Fruit fly (Drosophila melanogaster) whole organism, prepupa: ENCODE results near the gene PolA2.

Experiments used
- Blimp-1 ChIP-seq: fragments of 200-800 bp; sonication (Bioruptor generic); optimal IDR thresholded peaks from 3 replicates; lab custom pipeline; 2017; ENCODE audit warnings: missing biosample characterization, missing genetic modification characterization, mild to moderate bottlenecking, moderate library complexity, missing genetic modification reagents
- CG10669 ChIP-seq: fragments of 200-800 bp; sonication (Bioruptor generic); optimal IDR thresholded peaks from 3 replicates; lab custom pipeline; 2018; ENCODE audit warnings: missing biosample characterization, mild to moderate bottlenecking, missing genetic modification characterization, moderate library complexity
- CG11902 ChIP-seq: fragments of 200-800 bp; sonication (Bioruptor generic); optimal IDR thresholded peaks from 3 replicates; lab custom pipeline; 2016; ENCODE audit warnings: missing biosample characterization, missing genetic modification characterization
- CG1621 ChIP-seq: fragments of 200-800 bp; sonication (Bioruptor generic); optimal IDR thresholded peaks from 3 replicates; lab custom pipeline; 2018; ENCODE audit warnings: missing biosample characterization, mild to moderate bottlenecking, missing genetic modification characterization
- CG16779 ChIP-seq: fragments of 200-800 bp; sonication (Bioruptor generic); optimal IDR thresholded peaks from 3 replicates; lab custom pipeline; 2017; ENCODE audit warnings: missing biosample characterization, mild to moderate bottlenecking, missing genetic modification characterization
- CG3032 ChIP-seq: fragments of 200-800 bp; optimal IDR thresholded peaks from 2 replicates; lab custom pipeline; 2019; ENCODE audit warnings: missing biosample characterization, mild to moderate bottlenecking, missing genetic modification characterization, moderate library complexity
- CG31627 ChIP-seq: fragments of 200-800 bp; sonication (Bioruptor generic); optimal IDR thresholded peaks from 3 replicates; lab custom pipeline; 2016; ENCODE audit warnings: missing biosample characterization, missing genetic modification characterization
- CG3919 ChIP-seq: fragments of 200-800 bp; sonication (Bioruptor generic); optimal IDR thresholded peaks from 3 replicates; lab custom pipeline; 2016; ENCODE audit warnings: missing biosample characterization, missing genetic modification characterization
- CG4318 ChIP-seq: fragments of 200-800 bp; sonication (Bioruptor generic); optimal IDR thresholded peaks from 3 replicates; lab custom pipeline; 2017; ENCODE audit warnings: missing biosample characterization, mild to moderate bottlenecking, missing genetic modification characterization
- CG6163 ChIP-seq: fragments of 200-800 bp; sonication (Bioruptor generic); IDR thresholded peaks from 3 replicates; pipeline ENCODE4 v1.3.6; 2022; ENCODE audit warnings: missing biosample characterization, missing genetic modification characterization
- CG6276 ChIP-seq: fragments of 200-800 bp; sonication (Bioruptor generic); optimal IDR thresholded peaks from 2 replicates; lab custom pipeline; 2017; ENCODE audit warnings: missing biosample characterization, mild to moderate bottlenecking, missing genetic modification characterization
- CG6792 ChIP-seq: fragments of 200-800 bp; sonication (Bioruptor generic); optimal IDR thresholded peaks from 3 replicates; lab custom pipeline; 2016; ENCODE audit warnings: missing biosample characterization, missing genetic modification characterization
- CG7368 ChIP-seq: fragments of 200-800 bp; sonication (Bioruptor generic); optimal IDR thresholded peaks from 3 replicates; lab custom pipeline; 2016; ENCODE audit warnings: missing biosample characterization, missing genetic modification characterization
- CG8119 ChIP-seq: fragments of 200-800 bp; sonication (Bioruptor generic); IDR thresholded peaks from 3 replicates; pipeline ENCODE4 v1.3.6; 2022; ENCODE audit warnings: missing biosample characterization, missing genetic modification characterization
- CG8319 ChIP-seq: fragments of 200-800 bp; sonication (Bioruptor generic); optimal IDR thresholded peaks from 3 replicates; lab custom pipeline; 2016; ENCODE audit warnings: missing biosample characterization, missing genetic modification characterization
- CG8632 ChIP-seq: fragments of 200-800 bp; sonication (Bioruptor generic); optimal IDR thresholded peaks from 3 replicates; lab custom pipeline; 2016; ENCODE audit warnings: missing biosample characterization, missing genetic modification characterization
- CG9139 ChIP-seq: fragments of 200-800 bp; sonication (Bioruptor generic); optimal IDR thresholded peaks from 3 replicates; lab custom pipeline; 2017; ENCODE audit warnings: missing biosample characterization, mild to moderate bottlenecking, missing genetic modification characterization
- Eip75B ChIP-seq: fragments of 200-800 bp; sonication (Bioruptor generic); optimal IDR thresholded peaks from 3 replicates; lab custom pipeline; 2016; ENCODE audit warnings: missing biosample characterization, missing genetic modification characterization
- Eip78C ChIP-seq: fragments of 200-800 bp; sonication (Bioruptor generic); peaks from one replicate; lab custom pipeline; 2016; ENCODE audit warnings: missing biosample characterization, missing genetic modification characterization
- Eip93F ChIP-seq: fragments of 200-800 bp; sonication (Bioruptor generic); optimal IDR thresholded peaks from 2 replicates; lab custom pipeline; 2016; ENCODE audit warnings: missing biosample characterization, mild to moderate bottlenecking, missing genetic modification characterization
- Ets21C ChIP-seq: fragments of 200-800 bp; sonication (Bioruptor generic); optimal IDR thresholded peaks from 3 replicates; lab custom pipeline; 2016; ENCODE audit warnings: missing biosample characterization, missing genetic modification characterization
- Ets96B ChIP-seq: fragments of 200-800 bp; optimal IDR thresholded peaks from 2 replicates; lab custom pipeline; 2019; ENCODE audit warnings: missing biosample characterization, mild to moderate bottlenecking, missing genetic modification characterization, moderate library complexity
- Hr38 ChIP-seq: sonication (Bioruptor generic); optimal IDR thresholded peaks from 2 replicates; lab custom pipeline; 2016; ENCODE audit warnings: missing biosample characterization, missing genetic modification characterization
- Hr39 ChIP-seq: fragments of 200-800 bp; sonication (Bioruptor generic); optimal IDR thresholded peaks from 2 replicates; lab custom pipeline; 2016; ENCODE audit warnings: missing biosample characterization, missing genetic modification characterization
- Hr4 ChIP-seq: fragments of 200-800 bp; sonication (Bioruptor generic); optimal IDR thresholded peaks from 3 replicates; lab custom pipeline; 2016; ENCODE audit warnings: missing biosample characterization, missing genetic modification characterization
- Lpt ChIP-seq: fragments of 200-800 bp; sonication (Bioruptor generic); optimal IDR thresholded peaks from 3 replicates; lab custom pipeline; 2016; ENCODE audit warnings: missing biosample characterization, missing genetic modification characterization
- Met ChIP-seq: fragments of 200-800 bp; sonication (Bioruptor generic); optimal IDR thresholded peaks from 3 replicates; lab custom pipeline; 2016; ENCODE audit warnings: missing biosample characterization, missing genetic modification characterization
- OdsH ChIP-seq: fragments of 200-800 bp; sonication (Bioruptor generic); optimal IDR thresholded peaks from 3 replicates; lab custom pipeline; 2016; ENCODE audit warnings: missing biosample characterization, missing genetic modification characterization
- Smox ChIP-seq: fragments of 200-800 bp; sonication (Bioruptor generic); optimal IDR thresholded peaks from 3 replicates; lab custom pipeline; 2016; ENCODE audit warnings: missing biosample characterization, missing genetic modification characterization
- Sox102F ChIP-seq: fragments of 200-800 bp; sonication (Bioruptor generic); optimal IDR thresholded peaks from 2 replicates; lab custom pipeline; 2016; ENCODE audit warnings: missing biosample characterization, mild to moderate bottlenecking, missing genetic modification characterization
- Sox14 ChIP-seq: fragments of 200-800 bp; sonication (Bioruptor generic); optimal IDR thresholded peaks from 3 replicates; lab custom pipeline; 2016; ENCODE audit warnings: missing biosample characterization, missing genetic modification characterization
- Sox15 ChIP-seq: fragments of 200-800 bp; sonication (Bioruptor generic); optimal IDR thresholded peaks from 3 replicates; lab custom pipeline; 2016; ENCODE audit warnings: missing biosample characterization, missing genetic modification characterization
- achi ChIP-seq: fragments of 200-800 bp; sonication (Bioruptor generic); optimal IDR thresholded peaks from 3 replicates; lab custom pipeline; 2016; ENCODE audit warnings: missing biosample characterization, missing genetic modification characterization
- cyc ChIP-seq: fragments of 200-800 bp; sonication (Bioruptor generic); optimal IDR thresholded peaks from 3 replicates; lab custom pipeline; 2016; ENCODE audit warnings: missing biosample characterization, missing genetic modification characterization
- dac ChIP-seq: fragments of 200-800 bp; sonication (Bioruptor generic); optimal IDR thresholded peaks from 2 replicates; lab custom pipeline; 2017; ENCODE audit warnings: missing biosample characterization, mild to moderate bottlenecking, missing genetic modification characterization
- dsx ChIP-seq: fragments of 200-800 bp; optimal IDR thresholded peaks from 3 replicates; lab custom pipeline; 2019; ENCODE audit warnings: missing biosample characterization, mild to moderate bottlenecking, missing genetic modification characterization, moderate library complexity; ENCODE audit not compliant: poor library complexity, severe bottlenecking
- eg ChIP-seq: fragments of 200-800 bp; sonication (Bioruptor generic); IDR thresholded peaks from 3 replicates; pipeline ENCODE4 v1.3.6; 2022; ENCODE audit warnings: missing biosample characterization, missing genetic modification characterization
- esn ChIP-seq: fragments of 200-800 bp; sonication (Bioruptor generic); optimal IDR thresholded peaks from 2 replicates; lab custom pipeline; 2016; ENCODE audit warnings: missing biosample characterization, mild to moderate bottlenecking, missing genetic modification characterization, moderate library complexity
- fd59A ChIP-seq: fragments of 200-800 bp; sonication (Bioruptor generic); optimal IDR thresholded peaks from 2 replicates; lab custom pipeline; 2017; ENCODE audit warnings: missing biosample characterization, mild to moderate bottlenecking, missing genetic modification characterization, missing genetic modification reagents
- fd85E ChIP-seq: fragments of 200-800 bp; sonication (Bioruptor generic); optimal IDR thresholded peaks from 3 replicates; lab custom pipeline; 2016; ENCODE audit warnings: missing biosample characterization, missing genetic modification characterization
- fkh ChIP-seq: fragments of 200-800 bp; sonication (Bioruptor generic); optimal IDR thresholded peaks from 3 replicates; lab custom pipeline; 2017; ENCODE audit warnings: missing biosample characterization, mild to moderate bottlenecking, missing genetic modification characterization, moderate library complexity
- lz ChIP-seq: fragments of 200-800 bp; sonication (Bioruptor generic); optimal IDR thresholded peaks from 3 replicates; lab custom pipeline; 2016; ENCODE audit warnings: missing biosample characterization, missing genetic modification characterization
- pdm3 ChIP-seq: fragments of 200-800 bp; sonication (Bioruptor generic); optimal IDR thresholded peaks from 3 replicates; lab custom pipeline; 2016; ENCODE audit warnings: missing biosample characterization, missing genetic modification characterization
- spab ChIP-seq: fragments of 200-800 bp; sonication (Bioruptor generic); optimal IDR thresholded peaks from 2 replicates; lab custom pipeline; 2017; ENCODE audit warnings: missing biosample characterization, mild to moderate bottlenecking, missing genetic modification characterization, missing genetic modification reagents
- svp ChIP-seq: fragments of 200-800 bp; sonication (Bioruptor generic); peaks from one replicate; lab custom pipeline; 2016; ENCODE audit warnings: missing biosample characterization, missing genetic modification characterization
- topi ChIP-seq: fragments of 200-800 bp; sonication (Bioruptor generic); optimal IDR thresholded peaks from 3 replicates; lab custom pipeline; 2016; ENCODE audit warnings: missing biosample characterization, missing genetic modification characterization
- vri ChIP-seq: fragments of 200-800 bp; sonication (Bioruptor generic); optimal IDR thresholded peaks from 3 replicates; lab custom pipeline; 2016; ENCODE audit warnings: missing biosample characterization, mild to moderate bottlenecking, missing genetic modification characterization

The PolA2 gene

DNA sequence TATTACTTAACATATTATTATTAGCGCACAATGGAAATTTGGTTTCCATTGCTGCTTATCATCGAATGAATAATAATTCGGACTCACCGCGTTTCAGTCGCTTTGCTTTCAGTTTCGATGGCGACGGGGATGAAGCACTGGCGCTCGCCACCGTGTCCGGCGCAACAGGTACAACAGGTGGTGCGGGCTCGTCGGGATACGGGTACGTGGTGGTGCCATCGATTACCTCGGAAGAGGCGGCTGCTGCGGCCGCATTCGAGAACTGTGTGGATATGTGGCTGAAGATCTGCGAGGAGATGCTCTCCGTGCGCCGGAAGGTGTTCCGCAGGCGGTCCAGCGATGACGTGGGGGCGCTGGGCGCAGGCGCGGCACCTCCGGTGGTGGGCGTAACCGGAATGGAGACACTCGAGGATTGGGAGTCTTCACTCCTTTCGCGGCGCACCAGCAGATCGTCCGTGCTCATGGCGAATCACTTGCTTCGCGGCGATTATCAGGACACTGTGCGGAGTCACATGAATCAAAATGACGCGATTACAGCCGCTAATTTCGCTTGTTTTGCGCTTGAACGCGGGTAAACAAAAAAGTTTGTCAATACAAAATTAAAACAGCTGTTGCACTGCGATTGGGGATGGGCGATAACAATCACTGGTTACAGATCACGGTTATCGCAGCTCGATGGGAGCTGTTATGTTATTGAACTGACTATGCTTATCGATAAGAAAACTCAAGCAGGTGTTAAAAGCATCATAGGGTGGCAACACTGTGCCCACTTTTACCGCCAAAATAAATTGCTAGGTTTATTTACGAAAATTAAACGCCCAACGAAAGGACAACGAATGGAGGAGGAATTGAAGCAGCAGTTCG, at the start of gene PolA2, which contains the start of gene CG31064:
TSS of gene PolA2 (plus strand) at position 726 of the 864 bp plus-strand sequence.
TSS of gene CG31064 (minus strand) at position 648 of the 864 bp plus-strand sequence.
- peak; percentile 37 for TF ChIP-seq CG1621 (tag; lab: Kevin White, UChicago)
- TF ChIP-seq fkh (GFP tag; lab: Kevin White, UChicago): peak; percentile 95
- peak; percentile 0 for TF ChIP-seq esn (GFP tag; lab: Kevin White, UChicago)
- TF ChIP-seq Ets96B (tag; lab: Kevin White, UChicago): no peak
- TF ChIP-seq CG8632 (GFP tag; lab: Kevin White, UChicago): no peak
- TF ChIP-seq CG7368 (GFP tag; lab: Kevin White, UChicago): no peak
- no peak for TF ChIP-seq lz (GFP tag; lab: Kevin White, UChicago)

DNA sequence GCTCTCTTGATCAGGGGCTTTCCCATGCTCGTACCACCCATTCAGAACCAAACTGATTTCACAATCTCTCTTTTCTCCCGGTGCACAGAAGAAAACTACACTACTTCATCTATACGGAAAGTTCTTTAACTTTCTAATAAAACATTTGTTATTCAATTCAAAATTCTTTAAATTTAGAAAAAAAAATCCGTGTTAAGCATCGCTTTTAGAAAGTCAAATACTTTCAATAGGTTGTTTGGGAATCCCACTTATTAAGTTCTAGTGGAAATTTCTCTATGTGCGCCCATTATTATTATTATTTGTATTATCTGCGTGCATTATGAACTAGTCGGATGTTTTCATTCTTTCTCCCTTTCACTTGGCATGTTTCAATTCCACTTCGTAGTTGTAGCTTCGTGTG, 45.9 kb upstream of the PolA2 start:
- TF ChIP-seq CG1621 (tag; lab: Kevin White, UChicago): no peak
- peak; percentile 35 for TF ChIP-seq pdm3
- no peak for TF ChIP-seq fkh (GFP tag; lab: Kevin White, UChicago)
- TF ChIP-seq achi (GFP tag; lab: Kevin White, UChicago): peak; percentile 12
- no peak for TF ChIP-seq dsx (GFP tag; lab: Kevin White, UChicago)
- no peak for TF ChIP-seq CG11902 (GFP tag; lab: Kevin White, UChicago)
- no peak for TF ChIP-seq CG3919 (GFP tag; lab: Kevin White, UChicago)
- no peak for TF ChIP-seq topi
- no peak for TF ChIP-seq CG16779
- no peak for TF ChIP-seq CG31627 (GFP tag; lab: Kevin White, UChicago)
- peak; percentile 34 for TF ChIP-seq CG6276 (GFP tag; lab: Kevin White, UChicago)
- peak; percentile 8 for TF ChIP-seq CG10669 (GFP tag; lab: Kevin White, UChicago)
- no peak for TF ChIP-seq CG9139
- no peak for TF ChIP-seq Ets21C (GFP tag; lab: Kevin White, UChicago)
- TF ChIP-seq Ets96B (tag; lab: Kevin White, UChicago): peak; percentile 47
- no peak for TF ChIP-seq Sox15 (GFP tag; lab: Kevin White, UChicago)
- peak; percentile 58 for TF ChIP-seq Hr4 (GFP tag; lab: Kevin White, UChicago)
- no peak for TF ChIP-seq spab (GFP tag; lab: Kevin White, UChicago)
- no peak for TF ChIP-seq CG6792
- no peak for TF ChIP-seq fd59A (GFP tag; lab: Kevin White, UChicago)
- TF ChIP-seq Hr39 (GFP tag; lab: Kevin White, UChicago): no peak
- peak; percentile 20 for TF ChIP-seq OdsH (GFP tag; lab: Kevin White, UChicago)
- no peak for TF ChIP-seq vri
- TF ChIP-seq Smox (GFP tag; lab: Kevin White, UChicago): no peak
- TF ChIP-seq CG3032 (tag; lab: Kevin White, UChicago): peak; percentile 10
- peak; percentile 69 for TF ChIP-seq CG8119 (GFP tag; lab: Robert Waterston, UW)
- TF ChIP-seq Eip93F: no peak
- no peak for TF ChIP-seq svp (GFP tag; lab: Kevin White, UChicago)
- TF ChIP-seq Sox14: peak; percentile 15
- no peak for TF ChIP-seq Hr38 (GFP tag; lab: Kevin White, UChicago)
- TF ChIP-seq eg (GFP tag; lab: Robert Waterston, UW): peak; percentile 66
- no peak for TF ChIP-seq CG8319 (GFP tag; lab: Kevin White, UChicago)
- TF ChIP-seq CG4318: peak; percentile 12
- TF ChIP-seq Sox102F (GFP tag; lab: Kevin White, UChicago): no peak
- TF ChIP-seq Blimp-1: no peak
- no peak for TF ChIP-seq Lpt (GFP tag; lab: Kevin White, UChicago)
- no peak for TF ChIP-seq lz (GFP tag; lab: Kevin White, UChicago)
- no peak for TF ChIP-seq fd85E (GFP tag; lab: Kevin White, UChicago)
- no peak for TF ChIP-seq Met (GFP tag; lab: Kevin White, UChicago)
- TF ChIP-seq Eip78C (GFP tag; lab: Kevin White, UChicago): peak; percentile 80
- no peak for TF ChIP-seq Eip75B
- TF ChIP-seq CG8632 (GFP tag; lab: Kevin White, UChicago): no peak
- TF ChIP-seq cyc: no peak
- TF ChIP-seq CG6163 (GFP tag; lab: Robert Waterston, UW): peak; percentile 46; the same call in 1 of the 3 replicates
- TF ChIP-seq dac: no peak
